Fruit fly (Drosophila melanogaster) whole organism, embryonic: Measurements from ENCODE around the gene sisA.

ENCODE experiments used
- Antp ChIP-seq: fragments of 200-800 bp; sonication (Bioruptor generic); optimal IDR thresholded peaks from 3 replicates; lab custom pipeline; 2016; ENCODE audit warnings: missing biosample characterization, missing genetic modification characterization
- B-H2 ChIP-seq: fragments of 200-800 bp; sonication (Bioruptor generic); optimal IDR thresholded peaks from 2 replicates; lab custom pipeline; 2018; ENCODE audit warnings: missing biosample characterization, mild to moderate bottlenecking, missing genetic modification characterization
- Bgb ChIP-seq: fragments of 200-800 bp; sonication (Bioruptor generic); IDR thresholded peaks from 2 replicates; pipeline ENCODE4 v1.3.6; 2022; ENCODE audit warnings: missing biosample characterization, missing genetic modification characterization; ENCODE audit not compliant: partially characterized antibody
- CG10147 ChIP-seq: fragments of 200-800 bp; sonication (Bioruptor generic); optimal IDR thresholded peaks from 2 replicates; lab custom pipeline; 2019; ENCODE audit warnings: missing biosample characterization, mild to moderate bottlenecking, missing genetic modification characterization, moderate library complexity
- CG11504 ChIP-seq: fragments of 200-800 bp; sonication (Bioruptor generic); optimal IDR thresholded peaks from 3 replicates; lab custom pipeline; 2019; ENCODE audit warnings: missing biosample characterization, mild to moderate bottlenecking, missing genetic modification characterization, moderate library complexity
- CG12104 ChIP-seq: fragments of 200-800 bp; sonication (Bioruptor generic); optimal IDR thresholded peaks from 3 replicates; lab custom pipeline; 2016; ENCODE audit warnings: missing biosample characterization, missing genetic modification characterization
- CG12299 ChIP-seq: fragments of 200-800 bp; sonication (Bioruptor generic); optimal IDR thresholded peaks from 2 replicates; lab custom pipeline; 2018; ENCODE audit warnings: missing biosample characterization, mild to moderate bottlenecking, missing genetic modification characterization
- CG14014 ChIP-seq: fragments of 200-800 bp; sonication (Bioruptor generic); IDR thresholded peaks from 2 replicates; pipeline ENCODE4 v1.3.6; 2022; ENCODE audit warnings: missing biosample characterization, missing genetic modification characterization
- CG14965 ChIP-seq: fragments of 200-800 bp; sonication (Bioruptor generic); optimal IDR thresholded peaks from 2 replicates; lab custom pipeline; 2016; ENCODE audit warnings: missing biosample characterization, missing genetic modification characterization, borderline replicate concordance
- CG15514 ChIP-seq: fragments of 200-800 bp; sonication (Bioruptor generic); optimal IDR thresholded peaks from 3 replicates; lab custom pipeline; 2017; ENCODE audit warnings: missing biosample characterization, missing genetic modification characterization, mild to moderate bottlenecking, moderate library complexity, missing genetic modification reagents
- CG18619 ChIP-seq: fragments of 200-800 bp; sonication (Bioruptor generic); optimal IDR thresholded peaks from 3 replicates; lab custom pipeline; 2017; ENCODE audit warnings: missing biosample characterization, mild to moderate bottlenecking, missing genetic modification characterization
- CG34376 ChIP-seq: fragments of 200-800 bp; sonication (Bioruptor generic); optimal IDR thresholded peaks from 2 replicates; lab custom pipeline; 2018; ENCODE audit warnings: missing biosample characterization, mild to moderate bottlenecking, missing genetic modification characterization
- CG4404 ChIP-seq: fragments of 200-800 bp; sonication (Bioruptor generic); IDR thresholded peaks from 2 replicates; pipeline ENCODE4 v1.3.6; 2022; ENCODE audit warnings: missing biosample characterization, missing genetic modification characterization
- CG9215 ChIP-seq: fragments of 200-800 bp; sonication (Bioruptor generic); IDR thresholded peaks from 2 replicates; pipeline ENCODE4 v1.3.6; 2022; ENCODE audit warnings: missing biosample characterization, missing genetic modification characterization
- Camta ChIP-seq: fragments of 200-800 bp; sonication (Bioruptor generic); optimal IDR thresholded peaks from 2 replicates; lab custom pipeline; 2016; ENCODE audit warnings: missing biosample characterization, missing genetic modification characterization
- CkIIα-i1 ChIP-seq: fragments of 200-800 bp; sonication (Bioruptor generic); IDR thresholded peaks from 2 replicates; pipeline ENCODE4 v1.3.6; 2022; ENCODE audit warnings: missing biosample characterization, missing genetic modification characterization
- Dp ChIP-seq: fragments of 200-800 bp; sonication (Bioruptor generic); optimal IDR thresholded peaks from 2 replicates; lab custom pipeline; 2018; ENCODE audit warnings: missing biosample characterization, mild to moderate bottlenecking, missing genetic modification characterization, moderate library complexity
- E2f1 ChIP-seq: fragments of 200-800 bp; sonication (Bioruptor generic); IDR thresholded peaks from 2 replicates; pipeline ENCODE4 v1.3.6; 2022; ENCODE audit warnings: missing biosample characterization, missing genetic modification characterization
- Fer1 ChIP-seq: fragments of 200-800 bp; sonication (Bioruptor generic); optimal IDR thresholded peaks from 2 replicates; lab custom pipeline; 2017; ENCODE audit warnings: missing biosample characterization, mild to moderate bottlenecking, missing genetic modification characterization
- Gug ChIP-seq: fragments of 200-800 bp; sonication (Bioruptor generic); IDR thresholded peaks from 4 replicates; pipeline ENCODE4 v1.3.6; 2022; ENCODE audit warnings: missing biosample characterization, missing genetic modification characterization
- HLH3B ChIP-seq: fragments of 200-800 bp; sonication (Bioruptor generic); IDR thresholded peaks from 2 replicates; pipeline ENCODE4 v1.3.6; 2022; ENCODE audit warnings: missing biosample characterization, missing genetic modification characterization
- HmgZ ChIP-seq: fragments of 200-800 bp; sonication (Bioruptor generic); optimal IDR thresholded peaks from 2 replicates; lab custom pipeline; 2018; ENCODE audit warnings: missing biosample characterization, mild to moderate bottlenecking, missing genetic modification characterization
- Kr ChIP-seq: fragments of 200-800 bp; sonication (Bioruptor generic); optimal IDR thresholded peaks from 2 replicates; lab custom pipeline; 2017; ENCODE audit warnings: missing biosample characterization, mild to moderate bottlenecking, missing genetic modification characterization
- Opbp ChIP-seq: fragments of 200-800 bp; sonication (Bioruptor generic); IDR thresholded peaks from 3 replicates; pipeline ENCODE4 v1.3.6; 2022; ENCODE audit warnings: missing biosample characterization, missing genetic modification characterization; ENCODE audit not compliant: partially characterized antibody
- Sin3A ChIP-seq: fragments of >200 bp; optimal IDR thresholded peaks from 2 replicates; lab custom pipeline; 2018
- aop ChIP-seq: fragments of 200-800 bp; sonication (Bioruptor generic); IDR thresholded peaks from 2 replicates; pipeline ENCODE4 v1.3.6; 2022; ENCODE audit warnings: missing biosample characterization, missing genetic modification characterization
- bsh ChIP-seq, 2 experiments: fragments of 200-800 bp; sonication (Bioruptor generic); optimal IDR thresholded peaks; 2 replicates each; lab custom pipeline; 2017 to 2018; ENCODE audit warnings: mild to moderate bottlenecking in 2 of 2, missing biosample characterization in 2 of 2, missing genetic modification characterization in 2 of 2, moderate library complexity in 1 of 2
- cato ChIP-seq: fragments of 200-800 bp; sonication (Bioruptor generic); optimal IDR thresholded peaks from 2 replicates; lab custom pipeline; 2016; ENCODE audit warnings: missing biosample characterization, missing genetic modification characterization, borderline replicate concordance
- cg ChIP-seq: fragments of 200-800 bp; sonication (Bioruptor generic); optimal IDR thresholded peaks from 3 replicates; lab custom pipeline; 2019; ENCODE audit warnings: missing biosample characterization, mild to moderate bottlenecking, missing genetic modification characterization, moderate library complexity
- en ChIP-seq: fragments of 200-800 bp; sonication (Bioruptor generic); optimal IDR thresholded peaks from 2 replicates; lab custom pipeline; 2016; ENCODE audit warnings: missing biosample characterization, missing genetic modification characterization
- esg ChIP-seq: fragments of 200-800 bp; sonication (Bioruptor generic); conservative IDR thresholded peaks from 2 replicates; pipeline ENCODE4 v1.3.6; 2022; ENCODE audit warnings: missing biosample characterization, missing genetic modification characterization
- fd3F ChIP-seq: fragments of 200-800 bp; sonication (Bioruptor generic); optimal IDR thresholded peaks from 2 replicates; lab custom pipeline; 2018; ENCODE audit warnings: missing biosample characterization, mild to moderate bottlenecking, missing genetic modification characterization, moderate library complexity
- fu2 ChIP-seq: fragments of 200-800 bp; sonication (Bioruptor generic); optimal IDR thresholded peaks from 2 replicates; lab custom pipeline; 2016; ENCODE audit warnings: missing biosample characterization, missing genetic modification characterization
- gem ChIP-seq: fragments of 200-800 bp; sonication (Bioruptor generic); optimal IDR thresholded peaks from 2 replicates; lab custom pipeline; 2019; ENCODE audit warnings: missing biosample characterization, mild to moderate bottlenecking, missing genetic modification characterization, moderate library complexity
- grn ChIP-seq: fragments of 200-800 bp; sonication (Bioruptor generic); optimal IDR thresholded peaks from 3 replicates; lab custom pipeline; 2017; ENCODE audit warnings: missing biosample characterization, missing genetic modification characterization
- gro ChIP-seq: fragments of 200-800 bp; sonication (Bioruptor generic); optimal IDR thresholded peaks from 2 replicates; lab custom pipeline; 2016; ENCODE audit warnings: missing biosample characterization, missing genetic modification characterization
- gsb ChIP-seq: fragments of 200-800 bp; sonication (Bioruptor generic); IDR thresholded peaks from 2 replicates; pipeline ENCODE4 v1.3.6; 2022; ENCODE audit warnings: missing biosample characterization, missing genetic modification characterization
- ham ChIP-seq: fragments of 200-800 bp; sonication (Bioruptor generic); IDR thresholded peaks from 2 replicates; pipeline ENCODE4 v1.3.6; 2022; ENCODE audit warnings: missing biosample characterization, missing genetic modification characterization
- jing ChIP-seq: fragments of 200-800 bp; sonication (Bioruptor generic); optimal IDR thresholded peaks from 2 replicates; lab custom pipeline; 2018; ENCODE audit warnings: missing biosample characterization, mild to moderate bottlenecking, missing genetic modification characterization
- kni ChIP-seq: fragments of 200-800 bp; sonication (Bioruptor generic); optimal IDR thresholded peaks from 3 replicates; lab custom pipeline; 2017; ENCODE audit warnings: mild to moderate bottlenecking, missing biosample characterization, missing genetic modification reagents, missing genetic modification characterization
- nau ChIP-seq: fragments of 200-800 bp; sonication (Bioruptor generic); optimal IDR thresholded peaks from 3 replicates; lab custom pipeline; 2017; ENCODE audit warnings: missing biosample characterization, mild to moderate bottlenecking, missing genetic modification characterization, missing genetic modification reagents
- otp ChIP-seq: fragments of 200-800 bp; sonication (Bioruptor generic); IDR thresholded peaks from 3 replicates; pipeline ENCODE4, ENCODE4 v1.3.6; 2022; ENCODE audit warnings: missing biosample characterization, missing genetic modification characterization
- phol ChIP-seq: fragments of 200-800 bp; sonication (Bioruptor generic); optimal IDR thresholded peaks from 3 replicates; lab custom pipeline; 2018; ENCODE audit warnings: missing biosample characterization, mild to moderate bottlenecking, missing genetic modification characterization, moderate library complexity
- sc ChIP-seq, 3 experiments: fragments of >200 bp in 2 of 3; fragments of 200-800 bp in 1 of 3; sonication (Bioruptor generic) in 1 of 3; optimal IDR thresholded peaks; 2 replicates in 2 of 3; 3 replicates in 1 of 3; lab custom pipeline; 2017; ENCODE audit warnings: mild to moderate bottlenecking in 1 of 3, missing biosample characterization in 1 of 3, missing genetic modification characterization in 1 of 3, missing genetic modification reagents in 1 of 3
- sens ChIP-seq: fragments of 200-800 bp; sonication (Bioruptor generic); peaks from one replicate; lab custom pipeline; 2016; ENCODE audit warnings: missing biosample characterization, missing genetic modification characterization
- slp2 ChIP-seq: fragments of 200-800 bp; sonication (Bioruptor generic); optimal IDR thresholded peaks from 2 replicates; lab custom pipeline; 2016; ENCODE audit warnings: missing biosample characterization, missing genetic modification characterization
- stwl ChIP-seq: fragments of 200-800 bp; sonication (Bioruptor generic); optimal IDR thresholded peaks from 3 replicates; lab custom pipeline; 2018; ENCODE audit warnings: missing biosample characterization, mild to moderate bottlenecking, missing genetic modification characterization, moderate library complexity
- zfh1 ChIP-seq: fragments of 200-800 bp; sonication (Bioruptor generic); IDR thresholded peaks from 3 replicates; pipeline ENCODE4 v1.3.6; 2022; ENCODE audit warnings: missing biosample characterization, missing genetic modification characterization

The sisA gene

dm6 chrX:11338973-11339867 lies 17.1 kb upstream of the sisA start (continued):
- TF ChIP-seq slp2 (GFP tag; lab: Kevin White, UChicago) (peak; percentile 31), Dp (peak; percentile 64), CkIIα-i1 (no peak), aop (GFP tag; lab: Robert Waterston, UW) (no peak; the same call in none of the 2 replicates), Antp (GFP tag; lab: Kevin White, UChicago) (peak; percentile 76), en (GFP tag; lab: Kevin White, UChicago) (no peak), CG18619 (GFP tag; lab: Kevin White, UChicago) (no peak), jing (no peak), Opbp (GFP tag; lab: Robert Waterston, UW) (peak; percentile 91), CG12299 (tag; lab: Kevin White, UChicago) (no peak), E2f1 (GFP tag; lab: Robert Waterston, UW) (no peak), gsb (GFP tag; lab: Robert Waterston, UW) (no peak), CG12104 (GFP tag; lab: Kevin White, UChicago) (no peak), CG14014 (GFP tag; lab: Robert Waterston, UW) (0 out of 2 replicates have a peak, but pooled peaks have one; percentile 19), nau (GFP tag; lab: Kevin White, UChicago) (no peak), CG34376 (GFP tag; lab: Kevin White, UChicago) (no peak), otp (GFP tag; lab: Robert Waterston, UW) (no peak), CG9215 (GFP tag; lab: Robert Waterston, UW) (peak; percentile 85), Camta (GFP tag; lab: Kevin White, UChicago) (no peak), Gug (GFP tag; lab: Robert Waterston, UW) (peak; percentile 49; the same call in 2 of the 4 replicates), zfh1 (0 out of 3 replicates have a peak, but pooled peaks have one; percentile 21), gem (peak; percentile 31), cato (GFP tag; lab: Kevin White, UChicago) (peak; percentile 6), kni (GFP tag; lab: Kevin White, UChicago) (no peak), phol (tag; lab: Kevin White, UChicago) (peak; percentile 66), esg (GFP tag; lab: Robert Waterston, UW) (peak; percentile 27; the same call in 1 of the 2 replicates), CG4404 (GFP tag; lab: Robert Waterston, UW) (peak; percentile 31; the same call in 1 of the 2 replicates), CG11504 (tag; lab: Kevin White, UChicago) (peak; percentile 48), grn (no peak), fd3F (GFP tag; lab: Kevin White, UChicago) (peak; percentile 16), Bgb (GFP tag; lab: Robert Waterston, UW) (peak; percentile 88), HLH3B (0 out of 2 replicates have a peak, but pooled peaks have one; percentile 10), cg (peak; percentile 93), HmgZ (tag; lab: Kevin White, UChicago) (peak; percentile 66), stwl (tag; lab: Kevin White, UChicago) (peak; percentile 54), CG15514 (GFP tag; lab: Kevin White, UChicago) (peak; percentile 78), bsh (GFP tag; optimal IDR thresholded peaks at IDR 0.05; lab: Kevin White, UChicago) (peak in 1 of 2 experiments; percentile 9), CG10147 (peak; percentile 41), sens (GFP tag; lab: Kevin White, UChicago) (peak; percentile 88), Kr (no peak), ham (GFP tag; lab: Robert Waterston, UW) (no peak), B-H2 (GFP tag; lab: Kevin White, UChicago) (peak; percentile 65), Fer1 (no peak), Sin3A (lab: Kevin White, UChicago) (peak; percentile 93), CG14965 (no peak), sc (optimal IDR thresholded peaks at IDR 0.05; lab: Kevin White, UChicago) (no peak), sc (GFP tag; optimal IDR thresholded peaks at IDR 0.05; lab: Kevin White, UChicago) (no peak), gro (peak; percentile 23), fu2 (GFP tag; lab: Kevin White, UChicago) (peak; percentile 8)
